Worm (Caenorhabditis elegans) whole organism, L4/young adult: ENCODE data around the gene tag-124.

Experiments
- W03F9.2 ChIP-seq: fragments of 150-350 bp; optimal IDR thresholded peaks from 2 replicates; lab custom pipeline; 2014; ENCODE audit warnings: missing biosample characterization, missing genetic modification characterization
- dao-5 ChIP-seq: sonication (generic microtip); optimal IDR thresholded peaks from 2 replicates; lab custom pipeline; 2016; ENCODE audit warnings: missing genotype, missing genetic modification characterization, moderate library complexity, missing compliant biosample characterization
- him-1 ChIP-seq: sonication (generic microtip); optimal IDR thresholded peaks from 2 replicates; lab custom pipeline; 2016; ENCODE audit warnings: missing genotype, missing genetic modification reagents, missing genetic modification characterization, missing compliant biosample characterization

DNA sequence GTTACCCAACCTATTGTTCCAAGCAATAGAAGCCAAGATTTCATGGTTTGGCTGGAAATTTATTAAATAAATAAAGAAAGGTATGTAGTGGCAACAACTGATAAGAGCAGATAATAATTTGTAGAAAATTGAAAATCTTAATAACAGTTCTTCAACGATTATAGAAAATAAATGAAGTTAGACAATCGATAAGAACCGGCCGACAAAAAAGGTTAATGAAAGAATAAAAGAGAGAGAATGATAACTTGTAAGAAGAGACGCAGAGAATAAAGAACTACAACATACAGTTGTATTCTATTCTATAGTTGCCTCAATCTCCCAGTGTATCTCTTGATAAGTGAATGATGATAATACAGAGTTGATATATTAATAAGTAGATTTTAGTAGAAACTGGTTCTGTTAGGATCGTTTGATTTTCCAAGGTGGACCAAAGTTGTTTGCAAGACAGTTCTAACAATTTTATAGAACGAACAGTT, 4.3 kb upstream of the tag-124 start, which contains the start of gene ugt-58:
- TF ChIP-seq him-1 (tag; lab: Kevin White, UChicago) (no peak), dao-5 (tag; lab: Kevin White, UChicago) (no peak), W03F9.2 (tag; lab: Kevin White, UChicago) (no peak)
